Worm (Caenorhabditis elegans): Measurements from ENCODE around the gene T09F5.20.

DNA sequence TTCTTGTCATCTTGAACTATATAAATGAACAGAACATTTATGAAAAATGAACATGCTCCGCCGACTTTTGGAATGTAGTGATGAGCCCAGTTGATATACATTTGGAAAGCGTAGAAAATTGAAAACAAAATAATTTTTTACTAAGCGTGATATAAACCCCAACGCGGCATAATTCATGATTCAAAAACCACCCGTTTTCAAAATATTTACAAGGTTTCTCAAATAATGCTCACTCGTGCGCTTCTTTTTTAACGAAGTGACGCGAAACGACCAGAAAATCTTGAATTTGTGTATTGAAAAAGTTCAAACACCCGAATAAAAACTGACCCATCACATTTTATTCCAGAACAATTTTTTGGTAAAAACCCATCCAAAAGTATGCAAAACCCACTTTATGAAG, 20.3 kb downstream of the T09F5.20 start, which contains the start of gene srj-27:
- no peak for TF ChIP-seq snpc-4 (tag; optimal IDR thresholded peaks at IDR 0.05)
- TF ChIP-seq nhr-76 (tag; optimal IDR thresholded peaks at IDR 0.05): no peak
- no peak for TF ChIP-seq unc-62 (GFP tag; optimal IDR thresholded peaks at IDR 0.05)
- no peak for TF ChIP-seq ham-2 (GFP tag; optimal IDR thresholded peaks at IDR 0.05)
- TF ChIP-seq mab-5 (tag; optimal IDR thresholded peaks at IDR 0.05): no peak
- no peak for TF ChIP-seq elt-1 (tag; optimal IDR thresholded peaks at IDR 0.05; ENCODE audit: borderline replicate concordance, insufficient read depth)
- no peak for TF ChIP-seq blmp-1 (tag; optimal IDR thresholded peaks at IDR 0.05)
- no peak for TF ChIP-seq nhr-237 (tag; optimal IDR thresholded peaks at IDR 0.05)

Measured in whole organism, mixed stage, embryonic.